Comparison of ENCODE assay signal across 2 fruit fly cellular contexts in the genomic region with DNA sequence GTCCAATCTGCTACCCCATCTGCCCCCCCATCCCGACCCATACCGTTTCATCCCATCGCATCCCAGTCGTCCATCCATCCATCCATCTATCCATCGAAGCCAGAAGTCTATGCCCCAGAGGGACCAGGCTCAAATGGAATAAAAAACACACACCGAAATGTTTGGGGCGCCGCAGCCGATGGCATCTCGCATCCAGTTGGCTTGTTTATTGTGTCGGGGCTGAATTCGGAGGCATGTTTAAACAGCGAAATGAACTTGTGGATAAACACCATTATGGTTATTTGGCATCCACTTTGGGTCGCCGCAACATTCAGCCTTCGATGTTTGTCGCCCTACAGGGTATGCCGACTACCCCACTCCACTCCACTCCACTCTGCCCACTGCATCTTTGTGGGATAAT.
TF ChIP-seq lines count a peak whose summit lies in the region.

No protein-coding gene starts in this region.

- TF ChIP-seq CTCF in whole organism, embryonic (GFP tag; optimal IDR thresholded peaks at IDR 0.05; lab: Kevin White, UChicago) = no peak

TF ChIP-seq in whole organism, embryonic, 481 proteins besides CTCF, POLR2A, EP300 and RAD21:
- TF ChIP-seq CG18599 (GFP tag; optimal IDR thresholded peaks at IDR 0.05; lab: Kevin White, UChicago) (peak; percentile 1), her (GFP tag; optimal IDR thresholded peaks at IDR 0.05; lab: Kevin White, UChicago) (no peak), sens (GFP tag; lab: Kevin White, UChicago) (peak; percentile 75), ato (GFP tag; IDR thresholded peaks at IDR 0.05; lab: Robert Waterston, UW; ENCODE audit: partially characterized antibody) (no peak), Nf-YC (tag; optimal IDR thresholded peaks at IDR 0.05; lab: Kevin White, UChicago) (no peak), Ets65A (GFP tag; lab: Kevin White, UChicago) (peak; percentile 60), CG8478 (optimal IDR thresholded peaks at IDR 0.05; lab: Kevin White, UChicago) (peak; percentile 41)
TF ChIP-seq in whole organism, embryonic: peak in this region for 4.

TF ChIP-seq in whole organism, prepupa, 60 proteins besides CTCF, POLR2A, EP300 and RAD21:
- TF ChIP-seq topi (GFP tag; optimal IDR thresholded peaks at IDR 0.05; lab: Kevin White, UChicago) = no peak
- no peak for TF ChIP-seq fd59A (GFP tag; optimal IDR thresholded peaks at IDR 0.05; lab: Kevin White, UChicago)
- TF ChIP-seq achi (GFP tag; optimal IDR thresholded peaks at IDR 0.05; lab: Kevin White, UChicago) = no peak
- no peak for TF ChIP-seq net (GFP tag; optimal IDR thresholded peaks at IDR 0.05; lab: Kevin White, UChicago)
- peak; percentile 10 for TF ChIP-seq svp (GFP tag; lab: Kevin White, UChicago)
- no peak for TF ChIP-seq Ets21C (GFP tag; optimal IDR thresholded peaks at IDR 0.05; lab: Kevin White, UChicago)
TF ChIP-seq in whole organism, prepupa: peak in this region for 1.
